Worm (Caenorhabditis elegans) whole organism, midembryonic: Measurements from ENCODE around the gene C08E8.10.

Experiments used
- T22C8.4 ChIP-seq: fragments of 200-800 bp; sonication (Bioruptor generic); IDR thresholded peaks from 2 replicates; pipeline ENCODE4 v1.3.6; 2022; ENCODE audit warnings: missing genetic modification characterization, missing compliant biosample characterization
- cog-1 ChIP-seq: sonication (generic microtip); optimal IDR thresholded peaks from 2 replicates; lab custom pipeline; 2016; ENCODE audit warnings: missing genetic modification characterization, missing compliant biosample characterization
- flt-1 ChIP-seq: fragments of 200-800 bp; sonication (Bioruptor generic); IDR thresholded peaks from 2 replicates; pipeline ENCODE4 v1.3.6; 2022; ENCODE audit warnings: missing genetic modification characterization, missing compliant biosample characterization
- klf-2 ChIP-seq: fragments of 200-800 bp; sonication (Bioruptor generic); conservative IDR thresholded peaks from 2 replicates; pipeline ENCODE4 v1.3.6; 2022; ENCODE audit warnings: missing genetic modification reagents, missing genetic modification characterization, missing compliant biosample characterization
- med-1 ChIP-seq: sonication (generic microtip); optimal IDR thresholded peaks from 2 replicates; lab custom pipeline; 2017; ENCODE audit warnings: missing genetic modification characterization, mild to moderate bottlenecking, missing compliant biosample characterization, antibody characterized with exemption, missing genetic modification reagents; ENCODE audit not compliant: insufficient read depth
- ref-1 ChIP-seq: fragments of 200-800 bp; sonication (Bioruptor generic); conservative IDR thresholded peaks from 2 replicates; pipeline ENCODE4 v1.3.6; 2022; ENCODE audit warnings: missing genetic modification reagents, missing genetic modification characterization, missing compliant biosample characterization
- tab-1 ChIP-seq: fragments of 200-800 bp; sonication (Bioruptor generic); IDR thresholded peaks from 2 replicates; pipeline ENCODE4 v1.3.6; 2022; ENCODE audit warnings: missing genetic modification characterization, missing compliant biosample characterization
- ztf-23 ChIP-seq: fragments of 200-800 bp; sonication (Bioruptor generic); IDR thresholded peaks from 2 replicates; pipeline ENCODE4 v1.3.6; 2022; ENCODE audit warnings: missing genetic modification reagents, missing genetic modification characterization, missing compliant biosample characterization

DNA sequence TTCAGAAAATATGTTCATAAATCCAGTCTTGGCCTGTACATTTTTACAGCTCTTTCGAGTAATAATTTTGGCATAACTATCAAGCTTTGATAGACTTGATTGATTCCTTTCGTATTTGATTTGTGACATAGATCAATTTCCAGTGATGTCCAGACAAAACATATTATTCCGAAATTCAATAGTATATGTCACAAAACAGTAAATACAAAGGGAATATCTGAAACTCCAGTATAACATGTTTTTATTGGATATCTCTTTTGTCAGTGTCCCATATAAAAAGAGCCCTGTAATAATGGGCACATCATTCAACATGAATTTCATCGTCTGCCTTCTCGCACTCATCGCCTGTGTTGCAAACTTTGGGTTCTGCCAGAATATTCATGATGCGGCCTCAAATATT, 49.1 kb downstream of the C08E8.10 start, which contains the start of gene Y51A2A.4:
- TF ChIP-seq flt-1 (no peak), ztf-23 (GFP tag; lab: Robert Waterston, UW) (no peak), tab-1 (GFP tag; lab: Robert Waterston, UW) (no peak), klf-2 (GFP tag; lab: Robert Waterston, UW) (no peak), T22C8.4 (GFP tag; lab: Robert Waterston, UW) (no peak), med-1 (GFP tag; lab: Kevin White, UChicago) (no peak), cog-1 (tag; lab: Kevin White, UChicago) (no peak), ref-1 (GFP tag; lab: Robert Waterston, UW) (no peak)
